Worm (Caenorhabditis elegans): ENCODE measurements around the gene col-81.

ce11 chrII:10993607-10994229 is 19.8 kb downstream of the col-81 start:
- TF ChIP-seq snpc-1.3 (tag; optimal IDR thresholded peaks at IDR 0.05; ENCODE audit: insufficient read depth), result no peak
- no peak for TF ChIP-seq egl-44 (GFP tag; IDR thresholded peaks at IDR 0.05)
- no peak for TF ChIP-seq tbp1 (GFP tag; optimal IDR thresholded peaks at IDR 0.05)
- TF ChIP-seq lag-1 (GFP tag; IDR thresholded peaks at IDR 0.05), result no peak
- TF ChIP-seq F57C9.4 (tag; optimal IDR thresholded peaks at IDR 0.05), result no peak
- no peak for TF ChIP-seq dox-1 (GFP tag; IDR thresholded peaks at IDR 0.05)
- no peak for TF ChIP-seq ztf-25 (GFP tag; IDR thresholded peaks at IDR 0.05)
- no peak for TF ChIP-seq ztf-18 (tag; optimal IDR thresholded peaks at IDR 0.05)
- TF ChIP-seq rec-8 (tag; optimal IDR thresholded peaks at IDR 0.05), result no peak
- no peak for TF ChIP-seq ztf-28 (GFP tag; IDR thresholded peaks at IDR 0.05)
- TF ChIP-seq ccch-3 (GFP tag; optimal IDR thresholded peaks at IDR 0.05), result no peak
